Worm (Caenorhabditis elegans) whole organism, L2 larva: ENCODE results near the gene pgam-5.

Source experiments
- ZK546.5 ChIP-seq: sonication (generic microtip); optimal IDR thresholded peaks from 2 replicates; lab custom pipeline; 2017; ENCODE audit warnings: missing biosample characterization, missing genetic modification characterization
- ama-1 ChIP-seq: fragments of 150-350 bp; optimal IDR thresholded peaks from 2 replicates; lab custom pipeline; 2018; ENCODE audit warnings: inconsistent platforms
- blmp-1 ChIP-seq: sonication (generic microtip); optimal IDR thresholded peaks from 2 replicates; lab custom pipeline; 2017; ENCODE audit warnings: missing genetic modification characterization, mild to moderate bottlenecking, missing compliant biosample characterization, antibody characterized with exemption, moderate library complexity; ENCODE audit not compliant: insufficient read depth
- ceh-82 ChIP-seq: fragments of 150-350 bp; optimal IDR thresholded peaks from 2 replicates; lab custom pipeline; 2014; ENCODE audit warnings: missing biosample characterization, missing genetic modification characterization
- dmd-4 ChIP-seq: sonication (generic microtip); optimal IDR thresholded peaks from 2 replicates; lab custom pipeline; 2017; ENCODE audit warnings: missing biosample characterization, missing genetic modification characterization
- lin-13 ChIP-seq: fragments of 150-350 bp; optimal IDR thresholded peaks from 2 replicates; lab custom pipeline; 2014; ENCODE audit warnings: missing biosample characterization, missing genetic modification reagents, missing genetic modification characterization
- nhr-10 ChIP-seq: sonication (generic microtip); optimal IDR thresholded peaks from 2 replicates; lab custom pipeline; 2017; ENCODE audit warnings: missing biosample characterization, missing genetic modification characterization
- nhr-12 ChIP-seq: fragments of 150-350 bp; optimal IDR thresholded peaks from 2 replicates; lab custom pipeline; 2014; ENCODE audit warnings: missing biosample characterization, missing genetic modification characterization
- nhr-237 ChIP-seq: fragments of 150-350 bp; optimal IDR thresholded peaks from 2 replicates; lab custom pipeline; 2014; ENCODE audit warnings: missing biosample characterization, missing genetic modification characterization
- sem-4 ChIP-seq: fragments of 150-350 bp; optimal IDR thresholded peaks from 2 replicates; lab custom pipeline; 2014; ENCODE audit warnings: missing biosample characterization, missing genetic modification reagents, missing genetic modification characterization
- skn-1 ChIP-seq: sonication (generic microtip); optimal IDR thresholded peaks from 2 replicates; lab custom pipeline; 2017; ENCODE audit warnings: missing biosample characterization, missing genetic modification characterization
- sma-3 ChIP-seq: sonication (generic microtip); optimal IDR thresholded peaks from 2 replicates; lab custom pipeline; 2016; ENCODE audit warnings: missing genetic modification reagents, missing genetic modification characterization, missing compliant biosample characterization
- unc-62 ChIP-seq: fragments of 150-350 bp; optimal IDR thresholded peaks from 2 replicates; lab custom pipeline; 2014; ENCODE audit warnings: missing biosample characterization, missing genetic modification reagents, missing genetic modification characterization
- zag-1 ChIP-seq: fragments of 150-350 bp; optimal IDR thresholded peaks from 2 replicates; lab custom pipeline; 2014; ENCODE audit warnings: missing biosample characterization, missing genetic modification characterization

- TF ChIP-seq skn-1 (tag; lab: Kevin White, UChicago) (no peak), unc-62 (GFP tag; lab: Kevin White, UChicago) (no peak), ama-1 (lab: Kevin White, UChicago) (no peak), lin-13 (GFP tag; lab: Kevin White, UChicago) (no peak), dmd-4 (tag; lab: Kevin White, UChicago) (no peak), nhr-12 (tag; lab: Kevin White, UChicago) (no peak), nhr-10 (no peak), blmp-1 (tag; lab: Kevin White, UChicago) (no peak), sma-3 (GFP tag; lab: Kevin White, UChicago) (no peak), nhr-237 (no peak), ceh-82 (tag; lab: Kevin White, UChicago) (no peak), ZK546.5 (tag; lab: Kevin White, UChicago) (no peak), zag-1 (tag; lab: Kevin White, UChicago) (no peak), sem-4 (tag; lab: Kevin White, UChicago) (no peak)
Observed at ce11 chrII:7577412-7577811, 21.1 kb downstream of the pgam-5 start, which contains the start of gene F35D2.6.
